ENCODE assay signal across 1 fruit fly cellular context in genomic region chr3R:11656614-11657216, dm6.
TF ChIP-seq lines count a peak whose summit lies in the region.

No protein-coding gene starts in this region.

TF ChIP-seq in whole organism, embryonic, 481 proteins besides CTCF, POLR2A, EP300 and RAD21 (continued from another document):
- TF ChIP-seq HLH4C (GFP tag; IDR thresholded peaks at IDR 0.05; lab: Robert Waterston, UW; ENCODE audit: partially characterized antibody) (no peak), CG7928 (GFP tag; optimal IDR thresholded peaks at IDR 0.05; lab: Kevin White, UChicago) (peak; percentile 78), hbn (GFP tag; IDR thresholded peaks at IDR 0.05; lab: Robert Waterston, UW; ENCODE audit: partially characterized antibody) (no peak; the same call in 1 of the 2 replicates), CG17359 (tag; optimal IDR thresholded peaks at IDR 0.05; lab: Kevin White, UChicago) (peak; percentile 97), CG3726 (GFP tag; IDR thresholded peaks at IDR 0.05; lab: Robert Waterston, UW) (peak; percentile 95), grau (tag; optimal IDR thresholded peaks at IDR 0.05; lab: Kevin White, UChicago) (peak; percentile 96), CG9876 (GFP tag; optimal IDR thresholded peaks at IDR 0.05; lab: Kevin White, UChicago) (peak; percentile 86), dan (GFP tag; IDR thresholded peaks at IDR 0.05; lab: Robert Waterston, UW) (peak; percentile 71; the same call in 1 of the 2 replicates), CG2116 (GFP tag; optimal IDR thresholded peaks at IDR 0.05; lab: Kevin White, UChicago) (peak; percentile 77), fd3F (GFP tag; optimal IDR thresholded peaks at IDR 0.05; lab: Kevin White, UChicago) (peak; percentile 96), Hey (tag; optimal IDR thresholded peaks at IDR 0.05; lab: Kevin White, UChicago) (peak; percentile 54), CG3407 (GFP tag; optimal IDR thresholded peaks at IDR 0.05; lab: Kevin White, UChicago) (peak; percentile 94), CG14014 (GFP tag; IDR thresholded peaks at IDR 0.05; lab: Robert Waterston, UW) (peak; percentile 97), Dad (GFP tag; optimal IDR thresholded peaks at IDR 0.05; lab: Kevin White, UChicago) (peak; percentile 94), fd64A (GFP tag; optimal IDR thresholded peaks at IDR 0.05; lab: Kevin White, UChicago) (peak; percentile 92), Nf-YA (GFP tag; IDR thresholded peaks at IDR 0.05; lab: Robert Waterston, UW) (peak; percentile 96), jigr1 (GFP tag; IDR thresholded peaks at IDR 0.05; lab: Robert Waterston, UW) (peak; percentile 84; the same call in 2 of the 3 replicates), esg (GFP tag; conservative IDR thresholded peaks at IDR 0.05; lab: Robert Waterston, UW) (peak; percentile 96), klu (GFP tag; IDR thresholded peaks at IDR 0.05; lab: Robert Waterston, UW) (peak; percentile 93), Hr78 (GFP tag; optimal IDR thresholded peaks at IDR 0.05; lab: Kevin White, UChicago) (peak in 1 of 2 experiments; percentile 77), CG4707 (GFP tag; optimal IDR thresholded peaks at IDR 0.05; lab: Kevin White, UChicago) (peak; percentile 93), Dbx (GFP tag; IDR thresholded peaks at IDR 0.05; lab: Robert Waterston, UW) (peak; percentile 97), prd (optimal IDR thresholded peaks at IDR 0.05; lab: Kevin White, UChicago) (no peak), prd (GFP tag; IDR thresholded peaks at IDR 0.05; lab: Robert Waterston, UW) (peak; percentile 96), CG11456 (GFP tag; IDR thresholded peaks at IDR 0.05; lab: Robert Waterston, UW) (peak; percentile 97), CG13775 (GFP tag; optimal IDR thresholded peaks at IDR 0.05; lab: Kevin White, UChicago) (peak; percentile 94), H15 (GFP tag; IDR thresholded peaks at IDR 0.05; lab: Robert Waterston, UW) (peak; percentile 97), jumu (GFP tag; optimal IDR thresholded peaks at IDR 0.05; lab: Kevin White, UChicago) (peak; percentile 93), Drgx (GFP tag; IDR thresholded peaks at IDR 0.05; lab: Robert Waterston, UW) (peak; percentile 99), btn (GFP tag; optimal IDR thresholded peaks at IDR 0.05; lab: Kevin White, UChicago) (peak; percentile 85), ham (GFP tag; IDR thresholded peaks at IDR 0.05; lab: Robert Waterston, UW) (peak; percentile 92), Antp (GFP tag; optimal IDR thresholded peaks at IDR 0.05; lab: Kevin White, UChicago) (peak; percentile 93), Xbp1 (GFP tag; optimal IDR thresholded peaks at IDR 0.05; lab: Kevin White, UChicago) (peak; percentile 97)
